Worm (Caenorhabditis elegans) whole organism, L2 larva: Measurements from ENCODE around the gene ZK673.5.
"Not testable (repeated sequence)": the region's sequence is repeated elsewhere in the genome, so short reads cannot be mapped to it uniquely, and the experiment has no call there.

Experiments
- ZK546.5 ChIP-seq: sonication (generic microtip); optimal IDR thresholded peaks from 2 replicates; lab custom pipeline; 2017; ENCODE audit warnings: missing biosample characterization, missing genetic modification characterization
- elt-3 ChIP-seq: sonication (generic microtip); optimal IDR thresholded peaks from 2 replicates; lab custom pipeline; 2017; ENCODE audit warnings: missing biosample characterization, missing genetic modification characterization
- mab-5 ChIP-seq: fragments of 150-350 bp; optimal IDR thresholded peaks from 2 replicates; lab custom pipeline; 2014; ENCODE audit warnings: missing biosample characterization, missing genetic modification characterization
- mdl-1 ChIP-seq, 2 experiments: fragments of 150-350 bp in 1 of 2; sonication (generic microtip) in 1 of 2; optimal IDR thresholded peaks; 2 replicates each; lab custom pipeline; 2017; ENCODE audit warnings: missing biosample characterization in 2 of 2, missing genetic modification characterization in 2 of 2
- nhr-12 ChIP-seq: fragments of 150-350 bp; optimal IDR thresholded peaks from 2 replicates; lab custom pipeline; 2014; ENCODE audit warnings: missing biosample characterization, missing genetic modification characterization

- not testable (repeated sequence) for TF ChIP-seq mdl-1 (tag; optimal IDR thresholded peaks at IDR 0.05; lab: Kevin White, UChicago); mab-5 (tag; lab: Kevin White, UChicago); elt-3 (tag; lab: Kevin White, UChicago); ZK546.5; nhr-12 (tag; lab: Kevin White, UChicago)
These were observed 31.7 kb downstream of the ZK673.5 start, which contains the start of gene ZK666.8 for ce11 chrII:10493034-10493433.
